Fruit fly (Drosophila melanogaster): Measurements from ENCODE around the gene bocks.
A peak's percentile ranks its signal among the peaks of the same experiment; 100 is the strongest.

bocks gene

DNA sequence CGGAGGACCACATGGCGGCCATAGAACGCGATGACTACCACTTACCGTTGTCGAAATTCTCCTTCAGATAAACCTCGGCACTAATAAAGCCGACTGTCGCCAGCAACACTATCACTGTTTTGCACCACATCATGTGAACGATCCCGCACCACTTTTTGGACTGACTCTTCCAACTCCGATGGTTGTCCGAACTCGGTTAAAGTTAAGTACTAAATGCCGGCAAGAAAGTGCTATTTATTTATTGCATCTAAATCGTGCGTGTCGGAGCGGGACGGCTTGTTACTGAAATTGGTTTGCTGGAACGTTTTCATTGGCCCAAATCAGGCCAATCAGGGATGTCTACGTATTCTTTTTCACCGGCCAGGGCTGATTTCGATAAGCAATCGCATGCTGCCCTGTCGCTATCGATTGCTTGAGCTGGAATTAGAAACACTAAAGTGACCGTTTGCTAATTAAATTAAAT is 39.9 kb upstream of the bocks start, which contains the start of gene Calr (continued):
- TF ChIP-seq ftz-f1 (GFP tag; optimal IDR thresholded peaks at IDR 0.05) (peak; percentile 44), gcm2 (GFP tag; optimal IDR thresholded peaks at IDR 0.05) (peak; percentile 43), CG4707 (GFP tag; optimal IDR thresholded peaks at IDR 0.05) (peak; percentile 27), sens (GFP tag) (peak; percentile 88), Oli (tag; optimal IDR thresholded peaks at IDR 0.05) (no peak), sd (tag; optimal IDR thresholded peaks at IDR 0.05) (peak; percentile 64), Spps (tag; optimal IDR thresholded peaks at IDR 0.05) (peak; percentile 38), abd-A (tag; optimal IDR thresholded peaks at IDR 0.05) (peak; percentile 95), CG2712 (tag; optimal IDR thresholded peaks at IDR 0.05) (peak; percentile 53), sr (GFP tag; IDR thresholded peaks at IDR 0.05) (no peak), pzg (GFP tag; optimal IDR thresholded peaks at IDR 0.05) (peak; percentile 83), CG6813 (GFP tag; optimal IDR thresholded peaks at IDR 0.05) (peak; percentile 10), lbe (GFP tag; optimal IDR thresholded peaks at IDR 0.05) (peak; percentile 60), D (optimal IDR thresholded peaks at IDR 0.05) (no peak), D (GFP tag; optimal IDR thresholded peaks at IDR 0.05) (no peak), repo (GFP tag; optimal IDR thresholded peaks at IDR 0.05) (peak; percentile 25), cad (GFP tag; optimal IDR thresholded peaks at IDR 0.05) (peak; percentile 89), CG15601 (tag; optimal IDR thresholded peaks at IDR 0.05) (peak; percentile 56), CG7556 (GFP tag; optimal IDR thresholded peaks at IDR 0.05) (no peak), Fer1 (GFP tag; optimal IDR thresholded peaks at IDR 0.05) (peak; percentile 72), CG12391 (tag; optimal IDR thresholded peaks at IDR 0.05) (peak; percentile 45), en (GFP tag; optimal IDR thresholded peaks at IDR 0.05) (no peak), sqz (GFP tag; optimal IDR thresholded peaks at IDR 0.05) (peak; percentile 54), amos (GFP tag; IDR thresholded peaks at IDR 0.05; ENCODE audit: partially characterized antibody) (no peak), nom (GFP tag; optimal IDR thresholded peaks at IDR 0.05) (peak; percentile 72), CG33557 (GFP tag; optimal IDR thresholded peaks at IDR 0.05) (peak; percentile 22), Dp (GFP tag; optimal IDR thresholded peaks at IDR 0.05) (peak; percentile 51), ara (GFP tag; IDR thresholded peaks at IDR 0.05) (no peak), CG10565 (GFP tag; optimal IDR thresholded peaks at IDR 0.05) (no peak), NC2α (GFP tag; optimal IDR thresholded peaks at IDR 0.05) (peak; percentile 18), CG8388 (GFP tag; optimal IDR thresholded peaks at IDR 0.05) (peak; percentile 14), MTF-1 (GFP tag; optimal IDR thresholded peaks at IDR 0.05; ENCODE audit: borderline replicate concordance) (peak; percentile 37), kay (GFP tag; optimal IDR thresholded peaks at IDR 0.05) (peak; percentile 29), jing (GFP tag; optimal IDR thresholded peaks at IDR 0.05) (peak; percentile 12), CG10654 (GFP tag; optimal IDR thresholded peaks at IDR 0.05) (no peak), CG2116 (GFP tag; optimal IDR thresholded peaks at IDR 0.05) (peak; percentile 100), phol (tag; optimal IDR thresholded peaks at IDR 0.05) (peak; percentile 54), BtbVII (GFP tag; optimal IDR thresholded peaks at IDR 0.05) (peak; percentile 71), Sin3A (optimal IDR thresholded peaks at IDR 0.05) (peak; percentile 11), sima (GFP tag; optimal IDR thresholded peaks at IDR 0.05) (peak; percentile 15), CG7928 (GFP tag; optimal IDR thresholded peaks at IDR 0.05) (peak; percentile 47), CG6272 (GFP tag; IDR thresholded peaks at IDR 0.05) (peak; percentile 32; the same call in 1 of the 2 replicates), CG11696 (GFP tag; IDR thresholded peaks at IDR 0.05) (no peak), Meics (GFP tag; optimal IDR thresholded peaks at IDR 0.05) (peak; percentile 31), CG12219 (GFP tag; optimal IDR thresholded peaks at IDR 0.05) (peak; percentile 39), CG4854 (GFP tag; optimal IDR thresholded peaks at IDR 0.05) (no peak), onecut (GFP tag; IDR thresholded peaks at IDR 0.05) (peak; percentile 60), ems (GFP tag; optimal IDR thresholded peaks at IDR 0.05) (peak; percentile 0), CG32532 (GFP tag; IDR thresholded peaks at IDR 0.05) (no peak), oc (tag; optimal IDR thresholded peaks at IDR 0.05) (peak; percentile 67), tin (GFP tag; optimal IDR thresholded peaks at IDR 0.05) (peak; percentile 21)

Measured in whole organism, embryonic.